Worm (Caenorhabditis elegans) whole organism, late embryonic: ENCODE data around the gene gba-3.

ENCODE experiments used
- T23F11.4 ChIP-seq: fragments of 200-800 bp; sonication (Bioruptor generic); optimal IDR thresholded peaks from 2 replicates; lab custom pipeline; 2018; ENCODE audit warnings: mild to moderate bottlenecking, missing genetic modification characterization, missing compliant biosample characterization
- ama-1 ChIP-seq: fragments of 150-350 bp; optimal IDR thresholded peaks from 2 replicates; lab custom pipeline; 2014
- ceh-14 ChIP-seq: sonication (generic microtip); optimal IDR thresholded peaks from 2 replicates; lab custom pipeline; 2016; ENCODE audit warnings: missing genotype, missing genetic modification characterization, missing compliant biosample characterization
- ceh-18 ChIP-seq: sonication (generic microtip); optimal IDR thresholded peaks from 2 replicates; lab custom pipeline; 2016; ENCODE audit warnings: missing genetic modification characterization, missing compliant biosample characterization
- ceh-19 ChIP-seq: fragments of 200-800 bp; sonication (Bioruptor generic); optimal IDR thresholded peaks from 2 replicates; lab custom pipeline; 2018; ENCODE audit warnings: mild to moderate bottlenecking, missing genetic modification characterization, missing compliant biosample characterization
- ceh-24 ChIP-seq: sonication (generic microtip); optimal IDR thresholded peaks from 2 replicates; lab custom pipeline; 2016; ENCODE audit warnings: mild to moderate bottlenecking, missing genetic modification characterization, missing compliant biosample characterization
- ceh-30 ChIP-seq: fragments of 150-350 bp; optimal IDR thresholded peaks from 2 replicates; lab custom pipeline; 2014; ENCODE audit warnings: missing biosample characterization, missing genetic modification characterization
- ceh-31 ChIP-seq: sonication (generic microtip); optimal IDR thresholded peaks from 2 replicates; lab custom pipeline; 2016; ENCODE audit warnings: missing genetic modification characterization, missing compliant biosample characterization
- ceh-34 ChIP-seq: sonication (generic microtip); optimal IDR thresholded peaks from 2 replicates; lab custom pipeline; 2016; ENCODE audit warnings: mild to moderate bottlenecking, missing genetic modification characterization, missing compliant biosample characterization
- ceh-45 ChIP-seq: fragments of 200-800 bp; sonication (Bioruptor generic); IDR thresholded peaks from 2 replicates; pipeline ENCODE4 v1.3.6; 2022; ENCODE audit warnings: missing genetic modification reagents, missing genetic modification characterization, missing compliant biosample characterization
- ceh-48 ChIP-seq: sonication (generic microtip); optimal IDR thresholded peaks from 2 replicates; lab custom pipeline; 2016; ENCODE audit warnings: missing genetic modification characterization, inconsistent platforms, missing compliant biosample characterization
- ceh-6 ChIP-seq: fragments of 200-800 bp; sonication (Bioruptor generic); optimal IDR thresholded peaks from 2 replicates; lab custom pipeline; 2018; ENCODE audit warnings: mild to moderate bottlenecking, missing genetic modification characterization, missing compliant biosample characterization
- che-1 ChIP-seq: sonication (generic microtip); optimal IDR thresholded peaks from 2 replicates; lab custom pipeline; 2016; ENCODE audit warnings: mild to moderate bottlenecking, missing genetic modification characterization, missing compliant biosample characterization
- dve-1 ChIP-seq: sonication (generic microtip); optimal IDR thresholded peaks from 2 replicates; lab custom pipeline; 2017; ENCODE audit warnings: antibody characterized with exemption, mild to moderate bottlenecking, missing genetic modification characterization, missing compliant biosample characterization
- elt-2 ChIP-seq: sonication (generic microtip); optimal IDR thresholded peaks from 2 replicates; lab custom pipeline; 2016; ENCODE audit warnings: missing genetic modification reagents, missing genetic modification characterization, missing compliant biosample characterization
- fax-1 ChIP-seq: sonication (generic microtip); optimal IDR thresholded peaks from 2 replicates; lab custom pipeline; 2016; ENCODE audit warnings: missing genotype, missing genetic modification characterization, missing compliant biosample characterization
- fkh-10 ChIP-seq: fragments of 150-350 bp; optimal IDR thresholded peaks from 2 replicates; lab custom pipeline; 2014; ENCODE audit warnings: missing biosample characterization, missing genetic modification reagents, missing genetic modification characterization
- fkh-6 ChIP-seq: sonication (generic microtip); optimal IDR thresholded peaks from 2 replicates; lab custom pipeline; 2016; ENCODE audit warnings: missing genetic modification characterization, missing compliant biosample characterization
- hlh-6 ChIP-seq: sonication (generic microtip); optimal IDR thresholded peaks from 2 replicates; lab custom pipeline; 2016; ENCODE audit warnings: missing genotype, missing genetic modification characterization, missing compliant biosample characterization
- lin-11 ChIP-seq: fragments of 200-800 bp; sonication (Bioruptor generic); optimal IDR thresholded peaks from 2 replicates; lab custom pipeline; 2018; ENCODE audit warnings: mild to moderate bottlenecking, missing genetic modification characterization, missing compliant biosample characterization
- nfya-1 ChIP-seq: sonication (generic microtip); optimal IDR thresholded peaks from 2 replicates; lab custom pipeline; 2017; ENCODE audit warnings: missing genetic modification characterization, mild to moderate bottlenecking, missing compliant biosample characterization, antibody characterized with exemption, moderate library complexity
- nhr-11 ChIP-seq: fragments of 150-350 bp; optimal IDR thresholded peaks from 2 replicates; lab custom pipeline; 2014; ENCODE audit warnings: missing biosample characterization, missing genetic modification characterization
- nhr-232 ChIP-seq: sonication (generic microtip); optimal IDR thresholded peaks from 2 replicates; lab custom pipeline; 2016; ENCODE audit warnings: missing genetic modification characterization, missing compliant biosample characterization
- npax-4 ChIP-seq: sonication (generic microtip); optimal IDR thresholded peaks from 2 replicates; lab custom pipeline; 2016; ENCODE audit warnings: missing genetic modification characterization, missing compliant biosample characterization
- odd-2 ChIP-seq: sonication (generic microtip); optimal IDR thresholded peaks from 2 replicates; lab custom pipeline; 2017; ENCODE audit warnings: antibody characterized with exemption, mild to moderate bottlenecking, missing genetic modification characterization, missing compliant biosample characterization
- pat-9 ChIP-seq: fragments of 200-800 bp; sonication (Bioruptor generic); optimal IDR thresholded peaks from 2 replicates; lab custom pipeline; 2018; ENCODE audit warnings: mild to moderate bottlenecking, missing genetic modification characterization, moderate library complexity, missing compliant biosample characterization
- pax-1 ChIP-seq: fragments of 150-350 bp; optimal IDR thresholded peaks from 2 replicates; lab custom pipeline; 2014; ENCODE audit warnings: missing biosample characterization, missing genetic modification characterization
- pha-2 ChIP-seq: sonication (generic microtip); optimal IDR thresholded peaks from 2 replicates; lab custom pipeline; 2017; ENCODE audit warnings: mild to moderate bottlenecking, missing genetic modification characterization, missing compliant biosample characterization
- pha-4 ChIP-seq: fragments of 150-350 bp; optimal IDR thresholded peaks from 2 replicates; lab custom pipeline; 2018; ENCODE audit warnings: missing biosample characterization, missing genetic modification reagents, missing genetic modification characterization
- pqm-1 ChIP-seq: sonication (generic microtip); optimal IDR thresholded peaks from 2 replicates; lab custom pipeline; 2016; ENCODE audit warnings: missing genetic modification characterization, missing compliant biosample characterization
- pros-1 ChIP-seq: fragments of 150-350 bp; optimal IDR thresholded peaks from 2 replicates; lab custom pipeline; 2014; ENCODE audit warnings: missing biosample characterization, missing genetic modification reagents, missing genetic modification characterization
- rnt-1 ChIP-seq: sonication (generic microtip); optimal IDR thresholded peaks from 2 replicates; lab custom pipeline; 2016; ENCODE audit warnings: missing genetic modification characterization, missing compliant biosample characterization
- sox-4 ChIP-seq: sonication (generic microtip); optimal IDR thresholded peaks from 2 replicates; lab custom pipeline; 2017; ENCODE audit warnings: mild to moderate bottlenecking, missing genetic modification characterization, inconsistent platforms, missing compliant biosample characterization
- tbx-7 ChIP-seq: sonication (generic microtip); optimal IDR thresholded peaks from 2 replicates; lab custom pipeline; 2016; ENCODE audit warnings: missing genotype, missing genetic modification characterization, missing compliant biosample characterization
- ttx-3 ChIP-seq: sonication (generic microtip); optimal IDR thresholded peaks from 2 replicates; lab custom pipeline; 2016; ENCODE audit warnings: missing genetic modification reagents, missing genetic modification characterization, missing compliant biosample characterization
- unc-3 ChIP-seq, 2 experiments: fragments of 200-800 bp in 1 of 2; sonication (Bioruptor generic) in 1 of 2; sonication (generic microtip) in 1 of 2; conservative IDR thresholded peaks in 1 of 2; optimal IDR thresholded peaks in 1 of 2; 2 replicates each; pipeline versions ENCODE4 v1.3.6 to Lab custom; 2016 to 2022; ENCODE audit warnings: missing compliant biosample characterization in 2 of 2, missing genetic modification characterization in 2 of 2, missing genetic modification reagents in 1 of 2
- unc-42 ChIP-seq: sonication (generic microtip); optimal IDR thresholded peaks from 2 replicates; lab custom pipeline; 2016; ENCODE audit warnings: missing genotype, missing genetic modification characterization, missing compliant biosample characterization
- unc-86 ChIP-seq: sonication (generic microtip); optimal IDR thresholded peaks from 2 replicates; lab custom pipeline; 2016; ENCODE audit warnings: missing genetic modification characterization, missing compliant biosample characterization
- zip-5 ChIP-seq: sonication (generic microtip); optimal IDR thresholded peaks from 2 replicates; lab custom pipeline; 2016; ENCODE audit warnings: missing genetic modification characterization, missing compliant biosample characterization
- ztf-16 ChIP-seq: sonication (generic microtip); optimal IDR thresholded peaks from 2 replicates; lab custom pipeline; 2017; ENCODE audit warnings: missing genetic modification characterization, missing compliant biosample characterization

gba-3 gene

DNA sequence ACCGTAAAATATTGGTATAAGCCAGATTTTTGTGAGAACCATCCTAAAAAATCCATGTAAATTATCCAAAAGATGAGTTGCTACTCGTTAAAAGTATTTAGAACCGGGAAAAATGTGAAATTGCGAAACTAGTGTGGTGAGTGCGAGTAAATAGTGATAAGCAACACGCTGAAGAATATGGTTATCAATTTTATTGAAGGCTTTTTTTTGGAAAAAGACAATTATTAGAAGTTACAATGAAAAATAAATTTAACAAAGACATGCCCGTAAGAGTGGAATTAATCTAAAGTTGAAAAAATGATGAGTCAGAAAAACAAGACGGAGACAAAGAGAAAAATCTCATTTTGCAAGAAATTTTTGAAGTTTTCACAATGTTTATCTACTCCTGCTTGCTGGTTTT, 7.2 kb upstream of the gba-3 start, which contains the start of gene F11E6.6:
TSS of gene F11E6.6 (minus strand) at position 101 of the 400 bp plus-strand sequence.
- TF ChIP-seq npax-4 (tag; lab: Kevin White, UChicago) (no peak), nfya-1 (tag; lab: Kevin White, UChicago) (no peak), ceh-45 (GFP tag; lab: Robert Waterston, UW) (no peak), ceh-18 (no peak), T23F11.4 (GFP tag; lab: Kevin White, UChicago) (no peak), pqm-1 (tag; lab: Kevin White, UChicago) (no peak), odd-2 (no peak), ceh-19 (GFP tag; lab: Kevin White, UChicago) (no peak), pax-1 (no peak), fkh-6 (tag; lab: Kevin White, UChicago) (no peak), ttx-3 (tag; lab: Kevin White, UChicago) (no peak), zip-5 (tag; lab: Kevin White, UChicago) (no peak), nhr-11 (tag; lab: Kevin White, UChicago) (no peak)

DNA sequence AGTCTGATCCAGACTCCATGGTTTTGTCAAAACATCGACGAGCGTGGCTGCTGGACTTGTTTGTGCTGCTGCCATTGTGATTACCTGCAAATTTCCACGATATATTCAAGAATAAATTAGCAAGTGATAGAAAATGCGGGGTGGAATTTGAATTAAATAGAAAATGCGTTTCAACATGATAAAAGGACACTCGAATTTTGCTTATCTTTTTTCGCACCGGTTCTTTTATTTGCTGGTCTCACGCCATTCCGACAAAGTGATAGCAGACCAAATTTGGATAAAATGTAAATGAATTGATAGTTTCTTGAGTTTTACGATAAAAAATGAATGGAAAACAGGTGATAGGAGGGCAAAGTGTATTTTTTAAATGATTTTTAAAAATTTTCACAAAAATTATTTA, 5.8 kb upstream of the gba-3 start, which contains the start of gene elo-2:
TSS of gene elo-2 (minus strand) at position 84 of the 400 bp plus-strand sequence.
- no peak for TF ChIP-seq pros-1 (tag; lab: Kevin White, UChicago)
- no peak for TF ChIP-seq pha-2
- TF ChIP-seq elt-2 (tag; lab: Kevin White, UChicago): peak; percentile 28
- TF ChIP-seq nhr-232 (tag; lab: Kevin White, UChicago): no peak

ce11 chrIV:17467825-17468224, 5.3 kb upstream of the gba-3 start:
- TF ChIP-seq ceh-30 (tag; lab: Kevin White, UChicago) (no peak), unc-42 (peak; percentile 7), ceh-34 (tag; lab: Kevin White, UChicago) (no peak)

- TF ChIP-seq ama-1 (lab: Kevin White, UChicago) (no peak), lin-11 (tag; lab: Kevin White, UChicago) (no peak), ceh-48 (tag; lab: Kevin White, UChicago) (no peak), ceh-18 (no peak), che-1 (tag; lab: Kevin White, UChicago) (no peak), dve-1 (tag; lab: Kevin White, UChicago) (no peak), fax-1 (tag; lab: Kevin White, UChicago) (no peak)
- TF ChIP-seq, all 69 proteins: peak for 0
Measured at ce11 chrIV:17470096-17470602, 3.0 kb upstream of the gba-3 start, which contains the start of gene F11E6.4. F11E6.4 (minus strand) TSS chrIV:17470354.

- TF ChIP-seq T23F11.4 (GFP tag; lab: Kevin White, UChicago) (no peak), che-1 (tag; lab: Kevin White, UChicago) (no peak), ztf-16 (tag; lab: Kevin White, UChicago) (no peak), ceh-24 (tag; lab: Kevin White, UChicago) (no peak), sox-4 (tag; lab: Kevin White, UChicago) (no peak), rnt-1 (tag; lab: Kevin White, UChicago) (no peak), ceh-31 (no peak), fax-1 (tag; lab: Kevin White, UChicago) (no peak)
- TF ChIP-seq, all 69 proteins: peak for 0
Measured at ce11 chrIV:17471870-17472459, 1.2 kb upstream of the gba-3 start, which contains the start of gene epic-1. epic-1 (minus strand) TSS chrIV:17471920.

DNA sequence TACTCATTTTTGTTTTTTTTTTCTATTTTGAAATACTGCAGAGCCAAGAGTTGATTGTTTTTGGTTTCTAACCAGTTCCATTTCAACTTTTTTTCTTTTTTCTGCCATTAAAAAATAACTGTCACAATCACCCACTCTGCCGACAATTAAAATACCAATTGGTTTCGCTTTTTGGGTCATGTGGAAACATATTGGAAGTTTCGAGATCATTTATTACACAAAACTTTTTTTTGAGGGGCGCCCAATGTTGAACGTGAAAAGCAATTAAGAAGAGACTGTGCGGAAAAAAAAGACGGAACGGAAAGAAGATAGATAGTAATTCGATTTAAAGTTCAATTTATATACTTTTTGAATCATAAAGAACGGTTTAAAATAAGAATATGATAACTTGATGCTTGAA, 913 bp downstream of the gba-3 start:
- TF ChIP-seq ceh-30 (tag; lab: Kevin White, UChicago) (no peak), che-1 (tag; lab: Kevin White, UChicago) (no peak), unc-3 (GFP tag; conservative IDR thresholded peaks at IDR 0.05; lab: Robert Waterston, UW) (no peak), unc-3 (tag; optimal IDR thresholded peaks at IDR 0.05; lab: Kevin White, UChicago) (no peak), tbx-7 (tag; lab: Kevin White, UChicago) (no peak), ceh-6 (GFP tag; lab: Kevin White, UChicago) (no peak), ceh-18 (no peak), pat-9 (no peak), ama-1 (lab: Kevin White, UChicago) (no peak), pha-4 (no peak), unc-86 (tag; lab: Kevin White, UChicago) (no peak), ceh-14 (no peak), hlh-6 (tag; lab: Kevin White, UChicago) (no peak), fkh-10 (no peak)
